Fruit fly (Drosophila melanogaster) whole organism, embryonic: Measurements from ENCODE around the gene enc.

Experiments
- Aef1 ChIP-seq: fragments of 200-800 bp; sonication (Bioruptor generic); IDR thresholded peaks from 3 replicates; pipeline ENCODE4 v1.3.6; 2022; ENCODE audit warnings: missing biosample characterization, missing genetic modification characterization
- CG10543 ChIP-seq: fragments of 200-800 bp; sonication (Bioruptor generic); optimal IDR thresholded peaks from 3 replicates; lab custom pipeline; 2017; ENCODE audit warnings: missing biosample characterization, mild to moderate bottlenecking, missing genetic modification characterization, moderate library complexity
- CG12071 ChIP-seq: fragments of 200-800 bp; sonication (Bioruptor generic); optimal IDR thresholded peaks from 3 replicates; lab custom pipeline; 2018; ENCODE audit warnings: missing biosample characterization, mild to moderate bottlenecking, missing genetic modification characterization
- CG12299 ChIP-seq: fragments of 200-800 bp; sonication (Bioruptor generic); optimal IDR thresholded peaks from 2 replicates; lab custom pipeline; 2018; ENCODE audit warnings: missing biosample characterization, mild to moderate bottlenecking, missing genetic modification characterization
- CG12391 ChIP-seq: fragments of 200-800 bp; sonication (Bioruptor generic); optimal IDR thresholded peaks from 3 replicates; lab custom pipeline; 2018; ENCODE audit warnings: missing biosample characterization, mild to moderate bottlenecking, missing genetic modification characterization, moderate library complexity
- CG12744 ChIP-seq: fragments of 200-800 bp; sonication (Bioruptor generic); optimal IDR thresholded peaks from 2 replicates; lab custom pipeline; 2016; ENCODE audit warnings: missing biosample characterization, missing genetic modification characterization
- CG14860 ChIP-seq: fragments of 200-800 bp; sonication (Bioruptor generic); IDR thresholded peaks from 3 replicates; pipeline ENCODE4 v1.3.6; 2022; ENCODE audit warnings: missing biosample characterization, missing genetic modification characterization; ENCODE audit not compliant: partially characterized antibody
- CG17359 ChIP-seq: fragments of 200-800 bp; sonication (Bioruptor generic); optimal IDR thresholded peaks from 3 replicates; lab custom pipeline; 2018; ENCODE audit warnings: missing biosample characterization, mild to moderate bottlenecking, missing genetic modification characterization, moderate library complexity
- CG17612 ChIP-seq: fragments of 200-800 bp; sonication (Bioruptor generic); IDR thresholded peaks from 2 replicates; pipeline ENCODE4 v1.3.6; 2022; ENCODE audit warnings: missing biosample characterization, missing genetic modification characterization
- CG18262 ChIP-seq: fragments of 200-800 bp; optimal IDR thresholded peaks from 3 replicates; lab custom pipeline; 2019; ENCODE audit warnings: missing biosample characterization, mild to moderate bottlenecking, missing genetic modification characterization, moderate library complexity
- CG2678 ChIP-seq: fragments of 200-800 bp; sonication (Bioruptor generic); optimal IDR thresholded peaks from 3 replicates; lab custom pipeline; 2019; ENCODE audit warnings: missing biosample characterization, mild to moderate bottlenecking, missing genetic modification characterization, moderate library complexity
- CG2875 ChIP-seq: fragments of 200-800 bp; sonication (Bioruptor generic); optimal IDR thresholded peaks from 2 replicates; lab custom pipeline; 2017; ENCODE audit warnings: missing biosample characterization, mild to moderate bottlenecking, missing genetic modification characterization, missing genetic modification reagents
- CG30020 ChIP-seq: fragments of 200-800 bp; optimal IDR thresholded peaks from 2 replicates; lab custom pipeline; 2019; ENCODE audit warnings: missing biosample characterization, mild to moderate bottlenecking, missing genetic modification characterization, moderate library complexity
- CG3838 ChIP-seq: fragments of 200-800 bp; sonication (Bioruptor generic); optimal IDR thresholded peaks from 3 replicates; lab custom pipeline; 2016; ENCODE audit warnings: missing biosample characterization, missing genetic modification characterization
- CG42726 ChIP-seq: fragments of 200-800 bp; sonication (Bioruptor generic); IDR thresholded peaks from 2 replicates; pipeline ENCODE4 v1.3.6; 2022; ENCODE audit warnings: missing biosample characterization, missing genetic modification characterization; ENCODE audit not compliant: partially characterized antibody
- CG4730 ChIP-seq: fragments of 200-800 bp; sonication (Bioruptor generic); IDR thresholded peaks from 2 replicates; pipeline ENCODE4 v1.3.6; 2022; ENCODE audit warnings: missing biosample characterization, missing genetic modification characterization
- CG6683 ChIP-seq: fragments of 200-800 bp; sonication (Bioruptor generic); optimal IDR thresholded peaks from 2 replicates; lab custom pipeline; 2017; ENCODE audit warnings: missing biosample characterization, mild to moderate bottlenecking, missing genetic modification characterization, missing genetic modification reagents
- CG9609 ChIP-seq: fragments of 200-800 bp; sonication (Bioruptor generic); optimal IDR thresholded peaks from 3 replicates; lab custom pipeline; 2016; ENCODE audit warnings: missing biosample characterization, missing genetic modification characterization
- D19B ChIP-seq: fragments of 200-800 bp; sonication (Bioruptor generic); optimal IDR thresholded peaks from 2 replicates; lab custom pipeline; 2017; ENCODE audit warnings: missing biosample characterization, mild to moderate bottlenecking, missing genetic modification characterization
- ERR ChIP-seq: fragments of 200-800 bp; sonication (Bioruptor generic); optimal IDR thresholded peaks from 2 replicates; lab custom pipeline; 2016; ENCODE audit warnings: missing biosample characterization, missing genetic modification characterization
- Fer3 ChIP-seq: fragments of 200-800 bp; sonication (Bioruptor generic); optimal IDR thresholded peaks from 2 replicates; lab custom pipeline; 2018; ENCODE audit warnings: missing biosample characterization, mild to moderate bottlenecking, missing genetic modification characterization, moderate library complexity
- Gsc ChIP-seq: fragments of 200-800 bp; sonication (Bioruptor generic); IDR thresholded peaks from 2 replicates; pipeline ENCODE4 v1.3.6; 2022; ENCODE audit warnings: missing biosample characterization, missing genetic modification characterization
- H2.0 ChIP-seq: fragments of 200-800 bp; sonication (Bioruptor generic); IDR thresholded peaks from 2 replicates; pipeline ENCODE4 v1.3.6; 2022; ENCODE audit warnings: missing biosample characterization, missing genetic modification characterization
- Hmr ChIP-seq: fragments of 200-800 bp; sonication (Bioruptor generic); optimal IDR thresholded peaks from 3 replicates; lab custom pipeline; 2017; ENCODE audit warnings: mild to moderate bottlenecking, missing biosample characterization, missing genetic modification reagents, missing genetic modification characterization
- Hsf ChIP-seq: fragments of 200-800 bp; sonication (Bioruptor generic); optimal IDR thresholded peaks from 3 replicates; lab custom pipeline; 2016; ENCODE audit warnings: missing biosample characterization, missing genetic modification characterization
- Mes4 ChIP-seq: fragments of 200-800 bp; sonication (Bioruptor generic); optimal IDR thresholded peaks from 2 replicates; lab custom pipeline; 2016; ENCODE audit warnings: missing biosample characterization, missing genetic modification characterization
- Rfx ChIP-seq: fragments of 200-800 bp; sonication (Bioruptor generic); IDR thresholded peaks from 2 replicates; pipeline ENCODE4 v1.3.6; 2022; ENCODE audit warnings: missing biosample characterization, missing genetic modification characterization
- Sox102F ChIP-seq: fragments of 200-800 bp; sonication (Bioruptor generic); optimal IDR thresholded peaks from 2 replicates; lab custom pipeline; 2018; ENCODE audit warnings: missing biosample characterization, mild to moderate bottlenecking, missing genetic modification characterization, moderate library complexity
- Ssrp ChIP-seq: fragments of 200-800 bp; sonication (Bioruptor generic); optimal IDR thresholded peaks from 2 replicates; lab custom pipeline; 2018; ENCODE audit warnings: missing biosample characterization, mild to moderate bottlenecking, missing genetic modification characterization, moderate library complexity
- Vsx1 ChIP-seq: fragments of 200-800 bp; sonication (Bioruptor generic); optimal IDR thresholded peaks from 2 replicates; lab custom pipeline; 2017; ENCODE audit warnings: missing biosample characterization, mild to moderate bottlenecking, missing genetic modification characterization, missing genetic modification reagents
- Xbp1 ChIP-seq: fragments of 200-800 bp; sonication (Bioruptor generic); optimal IDR thresholded peaks from 3 replicates; lab custom pipeline; 2016; ENCODE audit warnings: missing biosample characterization, mild to moderate bottlenecking, missing genetic modification characterization
- aop ChIP-seq: fragments of 200-800 bp; sonication (Bioruptor generic); IDR thresholded peaks from 2 replicates; pipeline ENCODE4 v1.3.6; 2022; ENCODE audit warnings: missing biosample characterization, missing genetic modification characterization
- ase ChIP-seq: fragments of 200-800 bp; sonication (Bioruptor generic); IDR thresholded peaks from 3 replicates; pipeline ENCODE4 v1.3.6; 2022; ENCODE audit warnings: missing biosample characterization, missing genetic modification characterization
- chif ChIP-seq, 2 experiments: fragments of 200-800 bp; sonication (Bioruptor generic); optimal IDR thresholded peaks; 3 replicates each; lab custom pipeline; 2016; ENCODE audit warnings: missing biosample characterization in 2 of 2, missing genetic modification characterization in 2 of 2
- esg ChIP-seq: fragments of 200-800 bp; sonication (Bioruptor generic); conservative IDR thresholded peaks from 2 replicates; pipeline ENCODE4 v1.3.6; 2022; ENCODE audit warnings: missing biosample characterization, missing genetic modification characterization
- exex ChIP-seq: fragments of 200-800 bp; sonication (Bioruptor generic); optimal IDR thresholded peaks from 4 replicates; lab custom pipeline; 2018; ENCODE audit warnings: missing biosample characterization, mild to moderate bottlenecking, missing genetic modification characterization, moderate library complexity
- eyg ChIP-seq: fragments of 200-800 bp; sonication (Bioruptor generic); optimal IDR thresholded peaks from 3 replicates; lab custom pipeline; 2016; ENCODE audit warnings: missing biosample characterization, missing genetic modification characterization
- grn ChIP-seq: fragments of 200-800 bp; sonication (Bioruptor generic); optimal IDR thresholded peaks from 3 replicates; lab custom pipeline; 2017; ENCODE audit warnings: missing biosample characterization, missing genetic modification characterization
- gsb ChIP-seq: fragments of 200-800 bp; sonication (Bioruptor generic); IDR thresholded peaks from 2 replicates; pipeline ENCODE4 v1.3.6; 2022; ENCODE audit warnings: missing biosample characterization, missing genetic modification characterization
- lab ChIP-seq: fragments of 200-800 bp; sonication (Bioruptor generic); optimal IDR thresholded peaks from 3 replicates; lab custom pipeline; 2017; ENCODE audit warnings: missing biosample characterization, missing genetic modification characterization, mild to moderate bottlenecking, moderate library complexity, missing genetic modification reagents
- pb ChIP-seq: fragments of 200-800 bp; sonication (Bioruptor generic); optimal IDR thresholded peaks from 3 replicates; lab custom pipeline; 2016; ENCODE audit warnings: missing biosample characterization, missing genetic modification characterization
- ro ChIP-seq: fragments of 200-800 bp; sonication (Bioruptor generic); IDR thresholded peaks from 2 replicates; pipeline ENCODE4 v1.3.6; 2022; ENCODE audit warnings: missing biosample characterization, missing genetic modification characterization
- sc ChIP-seq, 3 experiments: fragments of >200 bp in 2 of 3; fragments of 200-800 bp in 1 of 3; sonication (Bioruptor generic) in 1 of 3; optimal IDR thresholded peaks; 2 replicates in 2 of 3; 3 replicates in 1 of 3; lab custom pipeline; 2017; ENCODE audit warnings: mild to moderate bottlenecking in 1 of 3, missing biosample characterization in 1 of 3, missing genetic modification characterization in 1 of 3, missing genetic modification reagents in 1 of 3
- sens ChIP-seq: fragments of 200-800 bp; sonication (Bioruptor generic); peaks from one replicate; lab custom pipeline; 2016; ENCODE audit warnings: missing biosample characterization, missing genetic modification characterization
- sima ChIP-seq: fragments of 200-800 bp; sonication (Bioruptor generic); optimal IDR thresholded peaks from 2 replicates; lab custom pipeline; 2016; ENCODE audit warnings: missing biosample characterization, missing genetic modification characterization
- sqz ChIP-seq: fragments of 200-800 bp; sonication (Bioruptor generic); optimal IDR thresholded peaks from 3 replicates; lab custom pipeline; 2018; ENCODE audit warnings: missing biosample characterization, mild to moderate bottlenecking, missing genetic modification characterization
- sug ChIP-seq: fragments of 200-800 bp; optimal IDR thresholded peaks from 2 replicates; lab custom pipeline; 2019; ENCODE audit warnings: missing biosample characterization, mild to moderate bottlenecking, missing genetic modification characterization, moderate library complexity
- tin ChIP-seq: fragments of 200-800 bp; sonication (Bioruptor generic); optimal IDR thresholded peaks from 3 replicates; lab custom pipeline; 2016; ENCODE audit warnings: missing biosample characterization, missing genetic modification characterization
- toy ChIP-seq: fragments of 200-800 bp; sonication (Bioruptor generic); IDR thresholded peaks from 2 replicates; pipeline ENCODE4 v1.3.6; 2022; ENCODE audit warnings: missing biosample characterization, missing genetic modification characterization

Gene enc

DNA sequence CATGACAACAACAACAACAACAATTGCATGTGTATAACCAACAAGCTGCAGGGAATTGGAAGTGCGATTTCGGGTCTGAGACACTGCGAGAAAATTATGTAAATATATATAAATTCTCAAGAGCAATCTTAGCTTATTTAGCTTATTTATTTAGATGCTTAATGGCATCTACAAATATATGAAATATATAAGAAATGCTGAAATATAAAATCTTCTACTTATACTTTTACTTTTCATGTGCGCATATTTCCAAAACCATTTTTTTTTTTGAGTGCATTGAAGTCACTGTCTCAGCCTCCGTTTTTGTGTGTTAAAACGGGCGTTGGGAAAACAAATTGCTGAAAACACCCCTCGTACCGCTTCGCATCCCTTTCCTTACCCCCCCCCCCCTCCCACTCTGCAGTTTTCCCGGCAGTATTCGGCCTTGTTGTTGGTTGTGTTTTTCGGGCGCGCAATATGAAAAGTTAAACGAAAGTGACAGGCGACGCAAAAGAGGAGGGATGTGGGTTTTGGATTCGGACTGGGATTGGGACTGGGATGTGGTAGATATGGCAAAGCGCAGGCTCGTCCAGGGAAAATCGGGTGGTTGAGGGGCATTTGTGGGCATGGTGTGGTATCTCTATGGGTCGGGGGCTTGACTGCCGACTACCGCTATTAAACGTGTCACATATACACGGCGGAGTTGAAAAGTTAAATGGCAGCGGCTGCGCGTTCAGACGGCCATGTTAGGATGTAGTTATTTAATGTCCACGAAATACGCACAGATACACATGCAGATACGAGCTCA, 36.9 kb downstream of the enc start (continued):
- TF ChIP-seq CG9609 (GFP tag; lab: Kevin White, UChicago) (no peak), aop (no peak), esg (GFP tag; lab: Robert Waterston, UW) (peak; percentile 50), D19B (GFP tag; lab: Kevin White, UChicago) (no peak), Ssrp (tag; lab: Kevin White, UChicago) (peak; percentile 70), ase (GFP tag; lab: Robert Waterston, UW) (no peak), lab (peak; percentile 8), sqz (GFP tag; lab: Kevin White, UChicago) (peak; percentile 3), CG2678 (tag; lab: Kevin White, UChicago) (peak; percentile 53), Vsx1 (no peak), exex (tag; lab: Kevin White, UChicago) (no peak), Xbp1 (GFP tag; lab: Kevin White, UChicago) (peak; percentile 42), CG12299 (tag; lab: Kevin White, UChicago) (no peak), CG12391 (tag; lab: Kevin White, UChicago) (peak; percentile 76), gsb (GFP tag; lab: Robert Waterston, UW) (no peak), tin (GFP tag; lab: Kevin White, UChicago) (peak; percentile 33), CG12744 (GFP tag; lab: Kevin White, UChicago) (no peak), Aef1 (no peak), CG30020 (no peak), CG3838 (GFP tag; lab: Kevin White, UChicago) (no peak), ERR (GFP tag; lab: Kevin White, UChicago) (no peak), CG18262 (peak; percentile 75), CG10543 (GFP tag; lab: Kevin White, UChicago) (no peak), Fer3 (no peak), Rfx (GFP tag; lab: Robert Waterston, UW) (no peak), Hsf (GFP tag; lab: Kevin White, UChicago) (peak; percentile 28), sima (GFP tag; lab: Kevin White, UChicago) (no peak), CG2875 (GFP tag; lab: Kevin White, UChicago) (peak; percentile 22), eyg (no peak), Sox102F (GFP tag; lab: Kevin White, UChicago) (peak; percentile 60), H2.0 (GFP tag; lab: Robert Waterston, UW) (no peak), CG17359 (tag; lab: Kevin White, UChicago) (peak; percentile 41), sens (GFP tag; lab: Kevin White, UChicago) (peak; percentile 93), Mes4 (GFP tag; lab: Kevin White, UChicago) (no peak), grn (GFP tag; lab: Kevin White, UChicago) (no peak), CG17612 (no peak), CG14860 (GFP tag; lab: Robert Waterston, UW) (no peak), CG42726 (GFP tag; lab: Robert Waterston, UW) (no peak), CG4730 (GFP tag; lab: Robert Waterston, UW) (no peak), pb (GFP tag; lab: Kevin White, UChicago) (no peak), CG12071 (GFP tag; lab: Kevin White, UChicago) (no peak), Hmr (GFP tag; lab: Kevin White, UChicago) (peak; percentile 14), sug (tag; lab: Kevin White, UChicago) (no peak), Gsc (GFP tag; lab: Robert Waterston, UW) (no peak), toy (GFP tag; lab: Robert Waterston, UW) (no peak), chif (GFP tag; optimal IDR thresholded peaks at IDR 0.05; lab: Kevin White, UChicago) (peak in 1 of 2 experiments; percentile 1), sc (optimal IDR thresholded peaks at IDR 0.05; lab: Kevin White, UChicago) (no peak), sc (GFP tag; optimal IDR thresholded peaks at IDR 0.05; lab: Kevin White, UChicago) (peak; percentile 38), ro (GFP tag; lab: Robert Waterston, UW) (no peak), CG6683 (GFP tag; lab: Kevin White, UChicago) (no peak)
